Fruit fly (Drosophila melanogaster) whole organism, embryonic: ENCODE results near the gene alpha-Est7.

Source experiments
- Atf6 ChIP-seq: fragments of 200-800 bp; sonication (Bioruptor generic); IDR thresholded peaks from 2 replicates; pipeline ENCODE4 v1.3.6; 2022; ENCODE audit warnings: missing biosample characterization, missing genetic modification characterization
- B-H2 ChIP-seq: fragments of 200-800 bp; sonication (Bioruptor generic); optimal IDR thresholded peaks from 2 replicates; lab custom pipeline; 2018; ENCODE audit warnings: missing biosample characterization, mild to moderate bottlenecking, missing genetic modification characterization
- Bdp1 ChIP-seq: fragments of 200-800 bp; sonication (Bioruptor generic); optimal IDR thresholded peaks from 3 replicates; lab custom pipeline; 2016; ENCODE audit warnings: missing biosample characterization, missing genetic modification characterization
- BtbVII ChIP-seq: fragments of 200-800 bp; sonication (Bioruptor generic); optimal IDR thresholded peaks from 3 replicates; lab custom pipeline; 2017; ENCODE audit warnings: missing biosample characterization, mild to moderate bottlenecking, missing genetic modification characterization
- Bteb2 ChIP-seq: fragments of 200-800 bp; sonication (Bioruptor generic); optimal IDR thresholded peaks from 2 replicates; lab custom pipeline; 2016; ENCODE audit warnings: missing biosample characterization, missing genetic modification characterization
- CG10321 ChIP-seq: fragments of 200-800 bp; sonication (Bioruptor generic); IDR thresholded peaks from 2 replicates; pipeline ENCODE4 v1.3.6; 2022; ENCODE audit warnings: missing biosample characterization, missing genetic modification characterization
- CG10959 ChIP-seq: fragments of 200-800 bp; sonication (Bioruptor generic); IDR thresholded peaks from 2 replicates; pipeline ENCODE4 v1.3.6; 2022; ENCODE audit warnings: missing biosample characterization, missing genetic modification characterization
- CG11085 ChIP-seq: fragments of 200-800 bp; sonication (Bioruptor generic); IDR thresholded peaks from 2 replicates; pipeline ENCODE4 v1.3.6; 2022; ENCODE audit warnings: missing biosample characterization, missing genetic modification characterization
- CG16779 ChIP-seq: fragments of 200-800 bp; sonication (Bioruptor generic); IDR thresholded peaks from 2 replicates; pipeline ENCODE4 v1.3.6; 2022; ENCODE audit warnings: missing biosample characterization, missing genetic modification characterization
- CG2116 ChIP-seq: fragments of 200-800 bp; sonication (Bioruptor generic); optimal IDR thresholded peaks from 3 replicates; lab custom pipeline; 2018; ENCODE audit warnings: missing biosample characterization, mild to moderate bottlenecking, missing genetic modification characterization
- CG2199 ChIP-seq: fragments of 200-800 bp; sonication (Bioruptor generic); IDR thresholded peaks from 3 replicates; pipeline ENCODE4 v1.3.6; 2022; ENCODE audit warnings: missing biosample characterization, missing genetic modification characterization
- CG2712 ChIP-seq: fragments of 200-800 bp; optimal IDR thresholded peaks from 3 replicates; lab custom pipeline; 2019; ENCODE audit warnings: missing biosample characterization, mild to moderate bottlenecking, missing genetic modification characterization, moderate library complexity
- CG2889 ChIP-seq: fragments of 200-800 bp; sonication (Bioruptor generic); IDR thresholded peaks from 3 replicates; pipeline ENCODE4 v1.3.6; 2022; ENCODE audit warnings: missing biosample characterization, missing genetic modification characterization
- CG3281 ChIP-seq: fragments of 200-800 bp; sonication (Bioruptor generic); optimal IDR thresholded peaks from 3 replicates; lab custom pipeline; 2017; ENCODE audit warnings: missing biosample characterization, mild to moderate bottlenecking, missing genetic modification characterization
- CG3847 ChIP-seq: fragments of 200-800 bp; sonication (Bioruptor generic); IDR thresholded peaks from 2 replicates; pipeline ENCODE4 v1.3.6; 2022; ENCODE audit warnings: missing biosample characterization, missing genetic modification characterization
- CG4617 ChIP-seq: fragments of 200-800 bp; sonication (Bioruptor generic); optimal IDR thresholded peaks from 3 replicates; lab custom pipeline; 2016; ENCODE audit warnings: missing biosample characterization, missing genetic modification characterization, borderline replicate concordance
- CG6765 ChIP-seq: fragments of 200-800 bp; sonication (Bioruptor generic); optimal IDR thresholded peaks from 3 replicates; lab custom pipeline; 2017; ENCODE audit warnings: missing biosample characterization, mild to moderate bottlenecking, missing genetic modification characterization
- CG7963 ChIP-seq: fragments of 200-800 bp; sonication (Bioruptor generic); IDR thresholded peaks from 3 replicates; pipeline ENCODE4 v1.3.6; 2022; ENCODE audit warnings: missing biosample characterization, missing genetic modification characterization; ENCODE audit not compliant: partially characterized antibody
- Camta ChIP-seq: fragments of 200-800 bp; sonication (Bioruptor generic); optimal IDR thresholded peaks from 2 replicates; lab custom pipeline; 2016; ENCODE audit warnings: missing biosample characterization, missing genetic modification characterization
- CoRest ChIP-seq: fragments of 200-800 bp; sonication (Bioruptor generic); optimal IDR thresholded peaks from 3 replicates; lab custom pipeline; 2018; ENCODE audit warnings: missing biosample characterization, mild to moderate bottlenecking, missing genetic modification characterization, moderate library complexity
- D ChIP-seq, 2 experiments: fragments of 200-800 bp in 1 of 2; fragments of >200 bp in 1 of 2; sonication (Bioruptor generic) in 1 of 2; optimal IDR thresholded peaks; 2 replicates in 1 of 2; 3 replicates in 1 of 2; lab custom pipeline; 2017; ENCODE audit warnings: mild to moderate bottlenecking in 1 of 2, missing biosample characterization in 1 of 2, missing genetic modification characterization in 1 of 2, missing genetic modification reagents in 1 of 2
- Dbx ChIP-seq: fragments of 200-800 bp; sonication (Bioruptor generic); IDR thresholded peaks from 3 replicates; pipeline ENCODE4 v1.3.6; 2022; ENCODE audit warnings: missing biosample characterization, missing genetic modification characterization
- HLH4C ChIP-seq: fragments of 200-800 bp; sonication (Bioruptor generic); IDR thresholded peaks from 3 replicates; pipeline ENCODE4 v1.3.6; 2022; ENCODE audit warnings: missing biosample characterization, missing genetic modification characterization; ENCODE audit not compliant: partially characterized antibody
- Lhr ChIP-seq: fragments of 200-800 bp; sonication (Bioruptor generic); optimal IDR thresholded peaks from 3 replicates; lab custom pipeline; 2017; ENCODE audit warnings: mild to moderate bottlenecking, missing biosample characterization, missing genetic modification reagents, missing genetic modification characterization
- Mes4 ChIP-seq: fragments of 200-800 bp; sonication (Bioruptor generic); optimal IDR thresholded peaks from 2 replicates; lab custom pipeline; 2016; ENCODE audit warnings: missing biosample characterization, missing genetic modification characterization
- Mrtf ChIP-seq: fragments of 200-800 bp; sonication (Bioruptor generic); IDR thresholded peaks from 3 replicates; pipeline ENCODE4 v1.3.6; 2022; ENCODE audit warnings: missing biosample characterization, missing genetic modification characterization
- NFAT ChIP-seq: fragments of 200-800 bp; sonication (Bioruptor generic); IDR thresholded peaks from 2 replicates; pipeline ENCODE4 v1.3.6; 2022; ENCODE audit warnings: missing biosample characterization, missing genetic modification characterization
- Poxn ChIP-seq: fragments of 200-800 bp; sonication (Bioruptor generic); IDR thresholded peaks from 2 replicates; pipeline ENCODE4 v1.3.6; 2022; ENCODE audit warnings: missing biosample characterization, missing genetic modification characterization
- TFAM ChIP-seq: fragments of 200-800 bp; sonication (Bioruptor generic); optimal IDR thresholded peaks from 2 replicates; lab custom pipeline; 2017; ENCODE audit warnings: missing biosample characterization, missing genetic modification characterization, inconsistent platforms
- Usf ChIP-seq: fragments of 200-800 bp; sonication (Bioruptor generic); optimal IDR thresholded peaks from 2 replicates; lab custom pipeline; 2017; ENCODE audit warnings: missing genotype, missing biosample characterization, missing genetic modification characterization
- ac ChIP-seq: fragments of 200-800 bp; sonication (Bioruptor generic); optimal IDR thresholded peaks from 3 replicates; lab custom pipeline; 2017; ENCODE audit warnings: missing biosample characterization, mild to moderate bottlenecking, missing genetic modification characterization
- al ChIP-seq: fragments of 200-800 bp; sonication (Bioruptor generic); IDR thresholded peaks from 2 replicates; pipeline ENCODE4 v1.3.6; 2022; ENCODE audit warnings: missing biosample characterization, missing genetic modification characterization
- amos ChIP-seq: fragments of 200-800 bp; sonication (Bioruptor generic); IDR thresholded peaks from 2 replicates; pipeline ENCODE4 v1.3.6; 2022; ENCODE audit warnings: missing biosample characterization, missing genetic modification characterization; ENCODE audit not compliant: partially characterized antibody
- ap ChIP-seq: fragments of 200-800 bp; sonication (Bioruptor generic); IDR thresholded peaks from 2 replicates; pipeline ENCODE4 v1.3.6; 2022; ENCODE audit warnings: missing biosample characterization, missing genetic modification characterization
- ato ChIP-seq: fragments of 200-800 bp; sonication (Bioruptor generic); IDR thresholded peaks from 2 replicates; pipeline ENCODE4 v1.3.6; 2022; ENCODE audit warnings: missing biosample characterization, missing genetic modification characterization; ENCODE audit not compliant: partially characterized antibody
- bab2 ChIP-seq: fragments of 200-800 bp; sonication (Bioruptor generic); optimal IDR thresholded peaks from 2 replicates; lab custom pipeline; 2016; ENCODE audit warnings: missing biosample characterization, missing genetic modification characterization
- cas ChIP-seq: fragments of 200-800 bp; sonication (Bioruptor generic); IDR thresholded peaks from 2 replicates; pipeline ENCODE4 v1.3.6; 2022; ENCODE audit warnings: missing biosample characterization, missing genetic modification characterization
- chif ChIP-seq, 2 experiments: fragments of 200-800 bp; sonication (Bioruptor generic); optimal IDR thresholded peaks; 3 replicates each; lab custom pipeline; 2016; ENCODE audit warnings: missing biosample characterization in 2 of 2, missing genetic modification characterization in 2 of 2
- fd3F ChIP-seq: fragments of 200-800 bp; sonication (Bioruptor generic); optimal IDR thresholded peaks from 2 replicates; lab custom pipeline; 2018; ENCODE audit warnings: missing biosample characterization, mild to moderate bottlenecking, missing genetic modification characterization, moderate library complexity
- her ChIP-seq: fragments of 200-800 bp; sonication (Bioruptor generic); optimal IDR thresholded peaks from 2 replicates; lab custom pipeline; 2016; ENCODE audit warnings: missing biosample characterization, missing genetic modification characterization
- hth ChIP-seq: fragments of >200 bp; optimal IDR thresholded peaks from 2 replicates; lab custom pipeline; 2017; ENCODE audit warnings: inconsistent platforms
- insv ChIP-seq, 2 experiments: fragments of 200-800 bp; sonication (Bioruptor generic); optimal IDR thresholded peaks; 3 replicates each; lab custom pipeline; 2016 to 2018; ENCODE audit warnings: missing biosample characterization in 2 of 2, missing genetic modification characterization in 2 of 2
- kni ChIP-seq: fragments of 200-800 bp; sonication (Bioruptor generic); optimal IDR thresholded peaks from 3 replicates; lab custom pipeline; 2017; ENCODE audit warnings: mild to moderate bottlenecking, missing biosample characterization, missing genetic modification reagents, missing genetic modification characterization
- lab ChIP-seq: fragments of 200-800 bp; sonication (Bioruptor generic); optimal IDR thresholded peaks from 3 replicates; lab custom pipeline; 2017; ENCODE audit warnings: missing biosample characterization, missing genetic modification characterization, mild to moderate bottlenecking, moderate library complexity, missing genetic modification reagents
- nau ChIP-seq: fragments of 200-800 bp; sonication (Bioruptor generic); optimal IDR thresholded peaks from 3 replicates; lab custom pipeline; 2017; ENCODE audit warnings: missing biosample characterization, mild to moderate bottlenecking, missing genetic modification characterization, missing genetic modification reagents
- odd ChIP-seq: fragments of 200-800 bp; sonication (Bioruptor generic); optimal IDR thresholded peaks from 2 replicates; lab custom pipeline; 2017; ENCODE audit warnings: missing biosample characterization, mild to moderate bottlenecking, missing genetic modification characterization
- pb ChIP-seq: fragments of 200-800 bp; sonication (Bioruptor generic); optimal IDR thresholded peaks from 3 replicates; lab custom pipeline; 2016; ENCODE audit warnings: missing biosample characterization, missing genetic modification characterization
- rib ChIP-seq: fragments of 200-800 bp; sonication (Bioruptor generic); IDR thresholded peaks from 2 replicates; pipeline ENCODE4 v1.3.6; 2022; ENCODE audit warnings: missing biosample characterization, missing genetic modification characterization
- sna ChIP-seq: fragments of 200-800 bp; sonication (Bioruptor generic); IDR thresholded peaks from 2 replicates; pipeline ENCODE4 v1.3.6; 2022; ENCODE audit warnings: missing biosample characterization, missing genetic modification characterization; ENCODE audit not compliant: partially characterized antibody
- vvl ChIP-seq: fragments of 200-800 bp; sonication (Bioruptor generic); IDR thresholded peaks from 2 replicates; pipeline ENCODE4 v1.3.6; 2022; ENCODE audit warnings: missing biosample characterization, missing genetic modification characterization
- wek ChIP-seq: fragments of 200-800 bp; sonication (Bioruptor generic); optimal IDR thresholded peaks from 3 replicates; lab custom pipeline; 2018; ENCODE audit warnings: missing biosample characterization, mild to moderate bottlenecking, missing genetic modification characterization, moderate library complexity

alpha-Est7 gene

DNA sequence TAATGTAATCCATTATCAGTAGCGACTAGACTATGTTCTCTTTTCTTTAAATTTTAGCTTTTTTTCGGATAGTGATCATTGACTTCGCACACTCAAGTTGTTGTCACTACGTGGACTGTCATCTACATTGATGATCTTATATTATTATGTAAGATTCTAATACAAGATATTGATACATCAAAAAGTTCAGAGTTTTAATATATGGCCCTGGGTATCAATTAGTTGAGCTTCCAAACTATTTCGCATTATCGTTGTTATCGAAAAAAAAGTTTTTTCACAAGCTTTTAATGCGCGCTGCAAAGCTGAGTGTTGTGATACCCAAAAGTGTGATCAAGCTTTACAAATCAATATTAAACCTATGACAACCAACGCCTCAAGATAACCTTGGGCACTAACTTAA, 31.5 kb downstream of the alpha-Est7 start (continued):
- no peak for TF ChIP-seq CG2116 (GFP tag; lab: Kevin White, UChicago)
- no peak for TF ChIP-seq CG3847
- TF ChIP-seq fd3F (GFP tag; lab: Kevin White, UChicago) = no peak
- 0 out of 3 replicates have a peak, but pooled peaks have one; percentile 14 for TF ChIP-seq CG2199 (GFP tag; lab: Robert Waterston, UW)
- peak; percentile 41; the same call in 1 of the 2 replicates for TF ChIP-seq al (GFP tag; lab: Robert Waterston, UW)
- TF ChIP-seq CG2889 = no peak
- no peak for TF ChIP-seq pb
- TF ChIP-seq Atf6 (GFP tag; lab: Robert Waterston, UW) = 0 out of 2 replicates have a peak, but pooled peaks have one; percentile 39
- TF ChIP-seq chif (GFP tag; optimal IDR thresholded peaks at IDR 0.05; lab: Kevin White, UChicago) = no peak
- no peak for TF ChIP-seq Bdp1 (GFP tag; lab: Kevin White, UChicago)
- no peak for TF ChIP-seq odd
- no peak for TF ChIP-seq bab2 (GFP tag; lab: Kevin White, UChicago)
- TF ChIP-seq CG3281 (GFP tag; lab: Kevin White, UChicago) = no peak
- TF ChIP-seq Bteb2 (GFP tag; lab: Kevin White, UChicago) = no peak
- no peak for TF ChIP-seq Dbx
- no peak for TF ChIP-seq CG16779 (GFP tag; lab: Robert Waterston, UW)
- TF ChIP-seq NFAT (GFP tag; lab: Robert Waterston, UW) = peak; percentile 53; the same call in 1 of the 2 replicates
- TF ChIP-seq BtbVII (GFP tag; lab: Kevin White, UChicago) = no peak
- no peak for TF ChIP-seq CG10321
- TF ChIP-seq CG4617 = no peak
- no peak for TF ChIP-seq CG2712 (tag; lab: Kevin White, UChicago)
- no peak for TF ChIP-seq Lhr (GFP tag; lab: Kevin White, UChicago)
- TF ChIP-seq HLH4C (GFP tag; lab: Robert Waterston, UW) = peak; percentile 91
- TF ChIP-seq Poxn (GFP tag; lab: Robert Waterston, UW) = no peak
- TF ChIP-seq ato = peak; percentile 65
- TF ChIP-seq Mes4 (GFP tag; lab: Kevin White, UChicago) = no peak
- no peak for TF ChIP-seq cas (GFP tag; lab: Robert Waterston, UW)
- no peak for TF ChIP-seq rib (GFP tag; lab: Robert Waterston, UW)
- peak; percentile 47; the same call in 1 of the 2 replicates for TF ChIP-seq amos (GFP tag; lab: Robert Waterston, UW)
- TF ChIP-seq lab (GFP tag; lab: Kevin White, UChicago) = peak; percentile 47
- peak; percentile 67; the same call in 2 of the 3 replicates for TF ChIP-seq CG7963
- TF ChIP-seq nau (GFP tag; lab: Kevin White, UChicago) = no peak
- TF ChIP-seq B-H2 = no peak
- TF ChIP-seq CoRest (tag; lab: Kevin White, UChicago) = peak; percentile 46
- TF ChIP-seq Mrtf = no peak
- TF ChIP-seq insv (GFP tag; optimal IDR thresholded peaks at IDR 0.05; lab: Kevin White, UChicago) = no peak
- TF ChIP-seq Camta (GFP tag; lab: Kevin White, UChicago) = peak; percentile 32
- TF ChIP-seq vvl (GFP tag; lab: Robert Waterston, UW) = peak; percentile 34; the same call in 1 of the 2 replicates
- no peak for TF ChIP-seq TFAM
- TF ChIP-seq CG6765 (GFP tag; lab: Kevin White, UChicago) = no peak
- no peak for TF ChIP-seq kni (GFP tag; lab: Kevin White, UChicago)
- TF ChIP-seq ap (GFP tag; lab: Robert Waterston, UW) = no peak
- TF ChIP-seq CG10959 = no peak
- TF ChIP-seq sna (GFP tag; lab: Robert Waterston, UW) = 0 out of 2 replicates have a peak, but pooled peaks have one; percentile 38
- no peak for TF ChIP-seq CG11085 (GFP tag; lab: Robert Waterston, UW)
- TF ChIP-seq hth (lab: Kevin White, UChicago) = no peak
- TF ChIP-seq ac (GFP tag; lab: Kevin White, UChicago) = no peak
- no peak for TF ChIP-seq Usf (GFP tag; lab: Kevin White, UChicago)
- TF ChIP-seq wek (GFP tag; lab: Kevin White, UChicago) = no peak
- no peak for TF ChIP-seq D (optimal IDR thresholded peaks at IDR 0.05; lab: Kevin White, UChicago)
- no peak for TF ChIP-seq D (GFP tag; optimal IDR thresholded peaks at IDR 0.05; lab: Kevin White, UChicago)
- TF ChIP-seq her (GFP tag; lab: Kevin White, UChicago) = no peak
